Worm (Caenorhabditis elegans): ENCODE measurements around the gene tag-314.

tag-314 gene

DNA sequence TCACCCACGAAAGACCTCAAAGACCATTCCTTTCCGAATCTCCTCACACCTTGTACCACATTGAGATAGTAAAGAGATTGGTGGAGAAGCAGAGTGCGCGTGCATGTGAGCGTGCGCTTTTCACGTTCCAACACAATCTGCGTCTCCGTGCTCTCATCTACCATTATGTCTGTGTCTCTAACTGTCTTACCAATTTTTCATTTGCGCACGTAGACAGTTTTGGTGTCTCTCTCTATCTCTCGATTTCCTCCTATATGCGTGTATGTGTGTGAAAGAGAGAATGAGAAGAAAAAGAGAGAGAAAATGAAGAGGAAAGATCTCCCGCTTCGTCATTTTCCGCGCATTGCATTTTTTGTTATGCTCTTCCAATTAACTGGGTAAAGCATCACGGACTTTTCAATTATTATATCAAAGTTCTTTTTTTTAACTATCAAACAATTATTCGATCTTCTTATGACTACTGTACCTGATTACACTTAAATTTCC is 38.1 kb upstream of the tag-314 start (continued):
- TF ChIP-seq nhr-12 (tag; optimal IDR thresholded peaks at IDR 0.05), result no peak
- no peak for TF ChIP-seq ztf-1 (GFP tag; conservative IDR thresholded peaks at IDR 0.05)
- no peak for TF ChIP-seq elt-3 (tag; optimal IDR thresholded peaks at IDR 0.05)
- TF ChIP-seq sem-4 (tag; optimal IDR thresholded peaks at IDR 0.05), result peak; percentile 97
- no peak for TF ChIP-seq dmd-4 (tag; optimal IDR thresholded peaks at IDR 0.05)
- TF ChIP-seq nhr-237 (tag; optimal IDR thresholded peaks at IDR 0.05), result no peak
- TF ChIP-seq nhr-21 (tag; optimal IDR thresholded peaks at IDR 0.05), result peak; percentile 98
- peak; percentile 98 for TF ChIP-seq crh-2 (tag; optimal IDR thresholded peaks at IDR 0.05)
- peak; percentile 97 for TF ChIP-seq sma-3 (GFP tag; optimal IDR thresholded peaks at IDR 0.05)
- TF ChIP-seq nhr-25 (tag; optimal IDR thresholded peaks at IDR 0.05), result peak; percentile 95
- TF ChIP-seq nhr-6 (tag; optimal IDR thresholded peaks at IDR 0.05), result peak; percentile 96

DNA sequence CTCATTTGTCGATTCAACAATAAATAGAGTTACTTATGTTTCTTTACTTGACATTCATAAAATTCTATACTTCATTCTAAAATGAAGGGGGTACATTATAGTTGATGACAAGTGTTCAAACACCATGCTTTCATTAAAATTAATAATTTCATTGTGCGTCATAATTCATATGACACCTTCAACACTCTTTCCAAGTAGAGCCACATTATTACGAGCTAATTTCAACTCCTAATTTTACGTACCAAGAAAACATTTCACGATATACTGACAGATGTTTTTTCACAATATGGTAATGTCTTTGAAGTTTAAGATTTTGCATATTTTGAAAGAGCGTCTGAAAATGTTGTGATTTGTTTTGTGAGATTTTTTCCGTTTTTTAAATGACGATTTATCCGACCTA is 37.0 kb upstream of the tag-314 start:
- no peak for TF ChIP-seq ZK546.5 (tag; optimal IDR thresholded peaks at IDR 0.05)
- no peak for TF ChIP-seq mab-5 (tag; optimal IDR thresholded peaks at IDR 0.05)
- TF ChIP-seq Y55F3AM.14 (GFP tag; optimal IDR thresholded peaks at IDR 0.05), result no peak
- no peak for TF ChIP-seq blmp-1 (tag; optimal IDR thresholded peaks at IDR 0.05; ENCODE audit: insufficient read depth)
- no peak for TF ChIP-seq nhr-10 (tag; optimal IDR thresholded peaks at IDR 0.05)
- no peak for TF ChIP-seq ztf-1 (GFP tag; conservative IDR thresholded peaks at IDR 0.05)
- TF ChIP-seq lsy-2 (tag; optimal IDR thresholded peaks at IDR 0.05), result peak in 1 of 2 experiments; percentile 57
- no peak for TF ChIP-seq lin-13 (GFP tag; optimal IDR thresholded peaks at IDR 0.05)
- TF ChIP-seq elt-1 (tag; optimal IDR thresholded peaks at IDR 0.05), result no peak
- no peak for TF ChIP-seq lin-39 (tag; optimal IDR thresholded peaks at IDR 0.05)
- TF ChIP-seq ama-1 (optimal IDR thresholded peaks at IDR 0.05), result no peak
- no peak for TF ChIP-seq zag-1 (tag; optimal IDR thresholded peaks at IDR 0.05)
- TF ChIP-seq sem-4 (tag; optimal IDR thresholded peaks at IDR 0.05), result no peak
- TF ChIP-seq snpc-4 (tag; optimal IDR thresholded peaks at IDR 0.05), result no peak
- no peak for TF ChIP-seq ceh-16 (tag; optimal IDR thresholded peaks at IDR 0.05)
- no peak for TF ChIP-seq fos-1 (tag; optimal IDR thresholded peaks at IDR 0.05)
- TF ChIP-seq aly-2 (tag; optimal IDR thresholded peaks at IDR 0.05), result no peak
- TF ChIP-seq crh-2 (tag; optimal IDR thresholded peaks at IDR 0.05), result peak; percentile 13
- no peak for TF ChIP-seq nhr-23 (tag; optimal IDR thresholded peaks at IDR 0.05)
- TF ChIP-seq unc-62 (GFP tag; optimal IDR thresholded peaks at IDR 0.05), result no peak
- no peak for TF ChIP-seq nhr-11 (tag; optimal IDR thresholded peaks at IDR 0.05)
- no peak for TF ChIP-seq F13H6.1 (tag; optimal IDR thresholded peaks at IDR 0.05)
- peak; percentile 29 for TF ChIP-seq nhr-21 (tag; optimal IDR thresholded peaks at IDR 0.05)
- no peak for TF ChIP-seq mdl-1 (tag; optimal IDR thresholded peaks at IDR 0.05)
- TF ChIP-seq nhr-237 (tag; optimal IDR thresholded peaks at IDR 0.05), result no peak
- no peak for TF ChIP-seq nhr-12 (tag; optimal IDR thresholded peaks at IDR 0.05)
- no peak for TF ChIP-seq sma-3 (GFP tag; optimal IDR thresholded peaks at IDR 0.05)
- TF ChIP-seq ztf-4 (tag; optimal IDR thresholded peaks at IDR 0.05), result no peak
- TF ChIP-seq C34F6.9 (tag; optimal IDR thresholded peaks at IDR 0.05), result peak; percentile 50
- TF ChIP-seq gmeb-1 (tag; optimal IDR thresholded peaks at IDR 0.05), result no peak
- no peak for TF ChIP-seq peb-1 (tag; optimal IDR thresholded peaks at IDR 0.05)
- peak; percentile 61 for TF ChIP-seq sma-9 (GFP tag; optimal IDR thresholded peaks at IDR 0.05)
- TF ChIP-seq sma-9 (tag; optimal IDR thresholded peaks at IDR 0.05), result no peak
- TF ChIP-seq ztf-11 (tag; optimal IDR thresholded peaks at IDR 0.05), result no peak
- TF ChIP-seq alr-1 (tag; optimal IDR thresholded peaks at IDR 0.05), result no peak
- TF ChIP-seq nhr-77 (tag; optimal IDR thresholded peaks at IDR 0.05), result no peak
- no peak for TF ChIP-seq R02D3.7 (tag; optimal IDR thresholded peaks at IDR 0.05)
- no peak for TF ChIP-seq nhr-129 (tag; optimal IDR thresholded peaks at IDR 0.05)
- TF ChIP-seq lin-11 (tag; optimal IDR thresholded peaks at IDR 0.05), result no peak
- TF ChIP-seq unc-39 (tag; optimal IDR thresholded peaks at IDR 0.05), result no peak

DNA sequence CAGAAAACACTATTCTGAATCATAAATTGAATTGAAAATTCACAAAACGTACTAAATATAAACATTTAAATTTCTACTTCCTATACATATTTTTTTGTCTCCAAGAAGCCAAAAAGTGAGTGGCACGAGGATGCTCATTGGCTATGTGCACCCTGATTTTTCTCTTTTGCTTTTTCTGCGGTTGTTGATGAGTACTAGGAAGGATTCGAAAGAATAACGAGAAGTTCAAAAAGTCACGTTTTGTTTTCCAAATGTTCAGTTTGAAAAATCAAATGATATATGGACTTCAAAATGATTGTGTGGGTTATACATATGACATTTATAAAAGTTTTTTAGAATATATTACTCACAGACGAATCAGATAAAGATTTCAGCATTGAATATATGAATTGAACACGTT is 36.2 kb upstream of the tag-314 start:
- TF ChIP-seq nhr-129 (tag; optimal IDR thresholded peaks at IDR 0.05) (peak; percentile 19), peb-1 (tag; optimal IDR thresholded peaks at IDR 0.05) (no peak), crh-2 (tag; optimal IDR thresholded peaks at IDR 0.05) (peak; percentile 19), nhr-25 (tag; optimal IDR thresholded peaks at IDR 0.05) (peak; percentile 0), C34F6.9 (tag; optimal IDR thresholded peaks at IDR 0.05) (peak; percentile 50), lsy-2 (tag; optimal IDR thresholded peaks at IDR 0.05) (peak in 1 of 2 experiments; percentile 41)
